Worm (Caenorhabditis elegans) whole organism, L4 larva: ENCODE measurements around the gene srlf-14.

ENCODE experiments used
- D1046.2 ChIP-seq: fragments of 200-800 bp; sonication (Bioruptor generic); IDR thresholded peaks from 2 replicates; pipeline ENCODE4 v1.3.6; 2022; ENCODE audit warnings: missing genetic modification characterization, missing compliant biosample characterization
- F10B5.3 ChIP-seq: sonication (generic microtip); optimal IDR thresholded peaks from 2 replicates; lab custom pipeline; 2016; ENCODE audit warnings: mild to moderate bottlenecking, missing genetic modification characterization, missing compliant biosample characterization
- F44E2.7 ChIP-seq: fragments of 200-800 bp; sonication (Bioruptor generic); IDR thresholded peaks from 2 replicates; pipeline ENCODE4 v2.1.2; 2022; ENCODE audit warnings: missing genetic modification characterization, missing compliant biosample characterization
- F49E8.2 ChIP-seq: sonication (generic microtip); optimal IDR thresholded peaks from 2 replicates; lab custom pipeline; 2016; ENCODE audit warnings: missing compliant biosample characterization, mild to moderate bottlenecking, missing genetic modification characterization, borderline replicate concordance
- R02D3.7 ChIP-seq: fragments of 150-350 bp; sonication (generic microtip); optimal IDR thresholded peaks from 3 replicates; lab custom pipeline; 2014; ENCODE audit warnings: missing biosample characterization, missing genetic modification characterization
- Y48G9A.11 ChIP-seq: fragments of 200-800 bp; sonication (Bioruptor generic); IDR thresholded peaks from 2 replicates; pipeline ENCODE4 v1.3.6; 2022; ENCODE audit warnings: missing genetic modification reagents, missing genetic modification characterization, missing compliant biosample characterization
- ZK337.2 ChIP-seq: fragments of 200-800 bp; sonication (Bioruptor generic); IDR thresholded peaks from 2 replicates; pipeline ENCODE4 v1.3.6; 2022; ENCODE audit warnings: missing genetic modification reagents, missing genetic modification characterization, missing compliant biosample characterization
- aha-1 ChIP-seq: fragments of 150-350 bp; peaks from one replicate; lab custom pipeline; 2014; ENCODE audit warnings: missing biosample characterization, missing genetic modification characterization
- ceh-20 ChIP-seq: fragments of 200-800 bp; sonication (Bioruptor generic); IDR thresholded peaks from 2 replicates; pipeline ENCODE4 v1.3.6; 2022; ENCODE audit warnings: missing genetic modification reagents, missing genetic modification characterization, missing compliant biosample characterization
- ceh-28 ChIP-seq: fragments of 150-350 bp; optimal IDR thresholded peaks from 2 replicates; lab custom pipeline; 2014; ENCODE audit warnings: missing biosample characterization, missing genetic modification reagents, missing genetic modification characterization
- ceh-44 ChIP-seq: fragments of 200-800 bp; sonication (Bioruptor generic); IDR thresholded peaks from 2 replicates; pipeline ENCODE4 v1.3.6; 2022; ENCODE audit warnings: missing genetic modification reagents, missing genetic modification characterization, missing compliant biosample characterization
- ceh-82 ChIP-seq: sonication (generic microtip); optimal IDR thresholded peaks from 2 replicates; lab custom pipeline; 2017; ENCODE audit warnings: missing biosample characterization, missing genetic modification characterization
- ctbp-1 ChIP-seq: fragments of 200-800 bp; sonication (Bioruptor generic); IDR thresholded peaks from 2 replicates; pipeline ENCODE4 v1.3.6; 2022; ENCODE audit warnings: missing genetic modification reagents, missing genetic modification characterization, missing compliant biosample characterization
- gei-8 ChIP-seq: fragments of 200-800 bp; sonication (Bioruptor generic); optimal IDR thresholded peaks from 2 replicates; lab custom pipeline; 2018; ENCODE audit warnings: mild to moderate bottlenecking, missing genetic modification characterization, missing compliant biosample characterization
- lim-7 ChIP-seq: fragments of 200-800 bp; sonication (Bioruptor generic); IDR thresholded peaks from 2 replicates; pipeline ENCODE4 v1.3.6; 2022; ENCODE audit warnings: missing genetic modification characterization, missing compliant biosample characterization
- lin-13 ChIP-seq: fragments of 150-350 bp; optimal IDR thresholded peaks from 2 replicates; lab custom pipeline; 2014; ENCODE audit warnings: missing biosample characterization, missing genetic modification reagents, missing genetic modification characterization
- lin-15B ChIP-seq: fragments of 150-350 bp; sonication (generic microtip); optimal IDR thresholded peaks from 3 replicates; lab custom pipeline; 2014; ENCODE audit warnings: missing biosample characterization, missing genetic modification characterization
- lin-29 ChIP-seq: fragments of 200-800 bp; sonication (Bioruptor generic); IDR thresholded peaks from 2 replicates; pipeline ENCODE4 v1.3.6; 2022; ENCODE audit warnings: missing genetic modification reagents, missing genetic modification characterization, missing compliant biosample characterization
- mes-2 ChIP-seq: sonication (generic microtip); optimal IDR thresholded peaks from 2 replicates; lab custom pipeline; 2016; ENCODE audit warnings: missing genotype, mild to moderate bottlenecking, missing genetic modification characterization, missing compliant biosample characterization; ENCODE audit not compliant: poor library complexity, severe bottlenecking
- nhr-10 ChIP-seq: fragments of 150-350 bp; optimal IDR thresholded peaks from 2 replicates; lab custom pipeline; 2014; ENCODE audit warnings: missing biosample characterization, missing genetic modification characterization
- nhr-11 ChIP-seq: fragments of 150-350 bp; optimal IDR thresholded peaks from 2 replicates; lab custom pipeline; 2014; ENCODE audit warnings: missing biosample characterization, missing genetic modification characterization
- nhr-237 ChIP-seq: sonication (generic microtip); optimal IDR thresholded peaks from 2 replicates; lab custom pipeline; 2017; ENCODE audit warnings: missing biosample characterization, missing genetic modification characterization
- nhr-28 ChIP-seq: fragments of 150-350 bp; optimal IDR thresholded peaks from 2 replicates; lab custom pipeline; 2014; ENCODE audit warnings: missing biosample characterization, missing genetic modification characterization
- nhr-42 ChIP-seq: fragments of 200-800 bp; sonication (Bioruptor generic); IDR thresholded peaks from 2 replicates; pipeline ENCODE4 v1.3.6; 2022; ENCODE audit warnings: missing genetic modification characterization, missing compliant biosample characterization
- nhr-48 ChIP-seq: sonication (generic microtip); optimal IDR thresholded peaks from 2 replicates; lab custom pipeline; 2016; ENCODE audit warnings: mild to moderate bottlenecking, missing genetic modification characterization, missing compliant biosample characterization
- nhr-76 ChIP-seq: fragments of 150-350 bp; optimal IDR thresholded peaks from 2 replicates; lab custom pipeline; 2014; ENCODE audit warnings: missing biosample characterization, missing genetic modification characterization
- saeg-2 ChIP-seq: fragments of 200-800 bp; sonication (Bioruptor generic); IDR thresholded peaks from 2 replicates; pipeline ENCODE4 v1.3.6; 2022; ENCODE audit warnings: missing genetic modification reagents, missing genetic modification characterization, missing compliant biosample characterization
- snpc-1.2 ChIP-seq: fragments of 200-800 bp; sonication (Bioruptor generic); IDR thresholded peaks from 2 replicates; pipeline ENCODE4 v1.3.6; 2022; ENCODE audit warnings: missing genetic modification reagents, missing genetic modification characterization, missing compliant biosample characterization
- spr-3 ChIP-seq: fragments of 200-800 bp; sonication (Bioruptor generic); optimal IDR thresholded peaks from 2 replicates; lab custom pipeline; 2018; ENCODE audit warnings: mild to moderate bottlenecking, missing genetic modification characterization, missing compliant biosample characterization
- tra-1 ChIP-seq: fragments of 200-800 bp; sonication (Bioruptor generic); IDR thresholded peaks from 2 replicates; pipeline ENCODE4 v1.3.6; 2022; ENCODE audit warnings: missing genetic modification reagents, missing genetic modification characterization, missing compliant biosample characterization
- unc-130 ChIP-seq: sonication (generic microtip); optimal IDR thresholded peaks from 2 replicates; lab custom pipeline; 2016; ENCODE audit warnings: missing genetic modification reagents, missing genetic modification characterization, missing compliant biosample characterization
- unc-62 ChIP-seq, 3 experiments: fragments of 150-350 bp in 1 of 3; sonication (generic microtip); optimal IDR thresholded peaks in 2 of 3; peaks in 1 of 3; 1 replicate in 1 of 3; 2 replicates in 2 of 3; lab custom pipeline; 2014 to 2017; ENCODE audit warnings: missing biosample characterization in 3 of 3, missing genetic modification characterization in 3 of 3, missing genetic modification reagents in 3 of 3, missing genotype in 1 of 3
- vab-7 ChIP-seq: fragments of 200-800 bp; sonication (Bioruptor generic); IDR thresholded peaks from 2 replicates; pipeline ENCODE4 v1.3.6; 2022; ENCODE audit warnings: missing genetic modification reagents, missing genetic modification characterization, missing compliant biosample characterization
- zag-1 ChIP-seq: fragments of 150-350 bp; optimal IDR thresholded peaks from 2 replicates; lab custom pipeline; 2014; ENCODE audit warnings: missing biosample characterization, missing genetic modification characterization
- zfp-3 ChIP-seq: fragments of 200-800 bp; sonication (Bioruptor generic); conservative IDR thresholded peaks from 2 replicates; pipeline ENCODE4 v1.3.6; 2022; ENCODE audit warnings: missing genetic modification reagents, missing genetic modification characterization, missing compliant biosample characterization
- zip-2 ChIP-seq: fragments of 150-350 bp; optimal IDR thresholded peaks from 2 replicates; lab custom pipeline; 2014; ENCODE audit warnings: missing biosample characterization, missing genetic modification characterization
- ztf-7 ChIP-seq: fragments of 150-350 bp; optimal IDR thresholded peaks from 2 replicates; lab custom pipeline; 2014; ENCODE audit warnings: missing biosample characterization, missing genetic modification characterization

The srlf-14 gene

ce11 chrIV:10904282-10904681, 10.1 kb upstream of the srlf-14 start, which contains the start of gene ZK596.3:
TSS of gene ZK596.3 (minus strand) at chrIV:10904382.
- TF ChIP-seq nhr-11 (tag; lab: Kevin White, UChicago): no peak
- TF ChIP-seq, all 104 proteins: peak for 0

ce11 chrIV:10902476-10902875, 8.3 kb upstream of the srlf-14 start:
- TF ChIP-seq lin-13 (GFP tag; lab: Kevin White, UChicago) (no peak), aha-1 (tag; lab: Kevin White, UChicago) (peak; percentile 90)
- TF ChIP-seq, all 104 proteins: peak for 1

- no peak for TF ChIP-seq ceh-82
- no peak for TF ChIP-seq D1046.2 (GFP tag; lab: Robert Waterston, UW)
- TF ChIP-seq ceh-28 (tag; lab: Kevin White, UChicago): no peak
- no peak for TF ChIP-seq nhr-28
- no peak for TF ChIP-seq nhr-237 (tag; lab: Kevin White, UChicago)
- TF ChIP-seq gei-8: no peak
- TF ChIP-seq nhr-48: no peak
- no peak for TF ChIP-seq lim-7 (GFP tag; lab: Robert Waterston, UW)
- no peak for TF ChIP-seq unc-130 (GFP tag; lab: Kevin White, UChicago)
- TF ChIP-seq ctbp-1 (GFP tag; lab: Robert Waterston, UW): no peak
- TF ChIP-seq zip-2 (tag; lab: Kevin White, UChicago): no peak
- no peak for TF ChIP-seq ztf-7 (tag; lab: Kevin White, UChicago)
- TF ChIP-seq spr-3: no peak
- TF ChIP-seq Y48G9A.11 (GFP tag; lab: Robert Waterston, UW): no peak
- no peak for TF ChIP-seq nhr-10 (tag; lab: Kevin White, UChicago)
- no peak for TF ChIP-seq nhr-11 (tag; lab: Kevin White, UChicago)
- TF ChIP-seq tra-1: no peak
Observed at ce11 chrIV:10900083-10900482, 5.9 kb upstream of the srlf-14 start, which contains the start of gene srlf-30. TSS of gene srlf-30 (plus strand) at chrIV:10900383.

- no peak for TF ChIP-seq lim-7 (GFP tag; lab: Robert Waterston, UW)
- no peak for TF ChIP-seq nhr-28
- no peak for TF ChIP-seq nhr-42
- no peak for TF ChIP-seq Y48G9A.11 (GFP tag; lab: Robert Waterston, UW)
- TF ChIP-seq unc-130 (GFP tag; lab: Kevin White, UChicago): no peak
- no peak for TF ChIP-seq vab-7 (GFP tag; lab: Robert Waterston, UW)
- no peak for TF ChIP-seq zip-2 (tag; lab: Kevin White, UChicago)
- no peak for TF ChIP-seq R02D3.7 (tag; lab: Kevin White, UChicago)
- no peak for TF ChIP-seq F44E2.7 (GFP tag; lab: Robert Waterston, UW)
- TF ChIP-seq zfp-3 (GFP tag; lab: Robert Waterston, UW): no peak
- TF ChIP-seq saeg-2 (GFP tag; lab: Robert Waterston, UW): no peak
- TF ChIP-seq ceh-82: no peak
- TF ChIP-seq, all 104 proteins: peak for 0
Observed at ce11 chrIV:10899091-10899490, 4.9 kb upstream of the srlf-14 start, which contains the start of the genes F13E9.9 and F13E9.19. TSS of gene F13E9.9 (minus strand) at chrIV:10899191. TSS of gene F13E9.19 (plus strand) at chrIV:10899406.

- TF ChIP-seq ZK337.2 (GFP tag; lab: Robert Waterston, UW): no peak
- peak; percentile 48 for TF ChIP-seq aha-1 (tag; lab: Kevin White, UChicago)
- peak in 1 of 2 experiments; percentile 92 for TF ChIP-seq unc-62 (GFP tag; optimal IDR thresholded peaks at IDR 0.05 in 1 of 2; lab: Kevin White, UChicago)
- no peak for TF ChIP-seq unc-62 (tag; optimal IDR thresholded peaks at IDR 0.05; lab: Kevin White, UChicago)
Observed at ce11 chrIV:10898160-10898559, 4.0 kb upstream of the srlf-14 start.

- TF ChIP-seq snpc-1.2 (GFP tag; lab: Robert Waterston, UW): no peak
Observed at ce11 chrIV:10896512-10896911, 2.4 kb upstream of the srlf-14 start, which contains the start of gene srlf-13. TSS of gene srlf-13 (minus strand) at chrIV:10896612.

ce11 chrIV:10891993-10892392, 2.2 kb downstream of the srlf-14 start, which contains the start of gene srlf-12:
TSS of gene srlf-12 (minus strand) at chrIV:10892093.
- TF ChIP-seq F10B5.3 (tag; lab: Kevin White, UChicago): no peak
- no peak for TF ChIP-seq ceh-82
- no peak for TF ChIP-seq zip-2 (tag; lab: Kevin White, UChicago)
- TF ChIP-seq lin-29 (GFP tag; lab: Robert Waterston, UW): no peak
- no peak for TF ChIP-seq mes-2 (tag; lab: Kevin White, UChicago)
- TF ChIP-seq unc-62 (GFP tag; optimal IDR thresholded peaks at IDR 0.05 in 1 of 2; lab: Kevin White, UChicago): no peak
- no peak for TF ChIP-seq unc-62 (tag; optimal IDR thresholded peaks at IDR 0.05; lab: Kevin White, UChicago)
- TF ChIP-seq vab-7 (GFP tag; lab: Robert Waterston, UW): no peak
- no peak for TF ChIP-seq F49E8.2
- TF ChIP-seq D1046.2 (GFP tag; lab: Robert Waterston, UW): no peak
- TF ChIP-seq zag-1 (tag; lab: Kevin White, UChicago): no peak
- TF ChIP-seq zfp-3 (GFP tag; lab: Robert Waterston, UW): no peak
- no peak for TF ChIP-seq nhr-48
- TF ChIP-seq nhr-76 (tag; lab: Kevin White, UChicago): no peak
- no peak for TF ChIP-seq lim-7 (GFP tag; lab: Robert Waterston, UW)
- TF ChIP-seq lin-15B (tag; lab: Kevin White, UChicago): no peak
- TF ChIP-seq nhr-10 (tag; lab: Kevin White, UChicago): no peak
- TF ChIP-seq ceh-20 (GFP tag; lab: Robert Waterston, UW): no peak
- TF ChIP-seq ceh-44: no peak
- TF ChIP-seq, all 104 proteins: peak for 0
